Fruit fly (Drosophila melanogaster): Measurements from ENCODE around the gene bap.
A peak's percentile ranks its signal among the peaks of the same experiment; 100 is the strongest.

Gene bap

dm6 chr3R:21419932-21420331 is 31.3 kb downstream of the bap start (continued):
- TF ChIP-seq lbe (GFP tag; optimal IDR thresholded peaks at IDR 0.05) = peak; percentile 33
- TF ChIP-seq CG30020 (tag; optimal IDR thresholded peaks at IDR 0.05) = no peak
- TF ChIP-seq CG15601 (tag; optimal IDR thresholded peaks at IDR 0.05) = no peak
- peak; percentile 34 for TF ChIP-seq nerfin-1 (tag; optimal IDR thresholded peaks at IDR 0.05)
- peak; percentile 79 for TF ChIP-seq CG18262 (tag; optimal IDR thresholded peaks at IDR 0.05)
- TF ChIP-seq CG32532 (GFP tag; IDR thresholded peaks at IDR 0.05) = peak; percentile 61; the same call in 1 of the 2 replicates
- TF ChIP-seq Gug (GFP tag; IDR thresholded peaks at IDR 0.05) = peak; percentile 7; the same call in 1 of the 4 replicates
- no peak for TF ChIP-seq Adf1 (GFP tag; IDR thresholded peaks at IDR 0.05)
- TF ChIP-seq CG18599 (GFP tag; optimal IDR thresholded peaks at IDR 0.05) = peak; percentile 40
- peak; percentile 74 for TF ChIP-seq CG11504 (tag; optimal IDR thresholded peaks at IDR 0.05)
- TF ChIP-seq cwo (GFP tag; optimal IDR thresholded peaks at IDR 0.05) = peak; percentile 12
- TF ChIP-seq ssp (GFP tag; IDR thresholded peaks at IDR 0.05) = 0 out of 2 replicates have a peak, but pooled peaks have one; percentile 11
- TF ChIP-seq luna (GFP tag; optimal IDR thresholded peaks at IDR 0.05) = no peak
- peak; percentile 33 for TF ChIP-seq CG6254 (GFP tag; optimal IDR thresholded peaks at IDR 0.05)
- TF ChIP-seq CG10462 (GFP tag; optimal IDR thresholded peaks at IDR 0.05) = no peak
- TF ChIP-seq CG14441 (GFP tag; IDR thresholded peaks at IDR 0.05) = peak; percentile 23; the same call in 1 of the 2 replicates
- TF ChIP-seq CG15011 (GFP tag; optimal IDR thresholded peaks at IDR 0.05) = peak; percentile 29
- TF ChIP-seq CG12104 (GFP tag; optimal IDR thresholded peaks at IDR 0.05) = peak; percentile 11
- TF ChIP-seq kah (GFP tag; optimal IDR thresholded peaks at IDR 0.05) = no peak
- TF ChIP-seq CG8924 (tag; optimal IDR thresholded peaks at IDR 0.05) = peak; percentile 67
- TF ChIP-seq CG13424 (tag; optimal IDR thresholded peaks at IDR 0.05) = peak; percentile 40
- no peak for TF ChIP-seq tx (GFP tag; optimal IDR thresholded peaks at IDR 0.05)
- peak; percentile 57 for TF ChIP-seq D19A (tag; optimal IDR thresholded peaks at IDR 0.05)
- peak; percentile 71 for TF ChIP-seq CG31441 (GFP tag; IDR thresholded peaks at IDR 0.05)
- TF ChIP-seq CG11247 (GFP tag; IDR thresholded peaks at IDR 0.05) = no peak
- no peak for TF ChIP-seq inv (GFP tag; IDR thresholded peaks at IDR 0.05; ENCODE audit: partially characterized antibody)
- TF ChIP-seq Dip3 (GFP tag; optimal IDR thresholded peaks at IDR 0.05) = no peak
- 0 out of 3 replicates have a peak, but pooled peaks have one; percentile 38 for TF ChIP-seq CG6175 (GFP tag; IDR thresholded peaks at IDR 0.05)
- peak; percentile 3 for TF ChIP-seq gcm (GFP tag; optimal IDR thresholded peaks at IDR 0.05)
- TF ChIP-seq gce (GFP tag; IDR thresholded peaks at IDR 0.05) = no peak
- no peak for TF ChIP-seq Nf-YA (GFP tag; IDR thresholded peaks at IDR 0.05)
- TF ChIP-seq CG7357 (GFP tag; IDR thresholded peaks at IDR 0.05) = peak; percentile 28; the same call in 1 of the 3 replicates
- peak; percentile 44; the same call in 1 of the 2 replicates for TF ChIP-seq CG8765 (GFP tag; IDR thresholded peaks at IDR 0.05)
- TF ChIP-seq Ptx1 (GFP tag; IDR thresholded peaks at IDR 0.05) = peak; percentile 57
- no peak for TF ChIP-seq CG7928 (GFP tag; optimal IDR thresholded peaks at IDR 0.05)
- TF ChIP-seq lmd (GFP tag; IDR thresholded peaks at IDR 0.05) = peak; percentile 60
- TF ChIP-seq Fer1 (GFP tag; optimal IDR thresholded peaks at IDR 0.05) = no peak
- no peak for TF ChIP-seq pan (optimal IDR thresholded peaks at IDR 0.05)
- peak in 1 of 2 experiments; percentile 60 for TF ChIP-seq pan (GFP tag; optimal IDR thresholded peaks at IDR 0.05 in 1 of 2, IDR thresholded peaks at IDR 0.05 in 1 of 2)
- TF ChIP-seq crc (GFP tag; optimal IDR thresholded peaks at IDR 0.05) = no peak
- TF ChIP-seq Blimp-1 (GFP tag; optimal IDR thresholded peaks at IDR 0.05) = peak; percentile 48
- TF ChIP-seq scrt (GFP tag; optimal IDR thresholded peaks at IDR 0.05) = peak; percentile 32
- 0 out of 3 replicates have a peak, but pooled peaks have one; percentile 24 for TF ChIP-seq H15 (GFP tag; IDR thresholded peaks at IDR 0.05)
- TF ChIP-seq sens-2 (GFP tag; IDR thresholded peaks at IDR 0.05) = no peak
- TF ChIP-seq lilli (GFP tag; optimal IDR thresholded peaks at IDR 0.05) = no peak
- no peak for TF ChIP-seq CG12769 (tag; optimal IDR thresholded peaks at IDR 0.05)
- no peak for TF ChIP-seq salm (tag; optimal IDR thresholded peaks at IDR 0.05)
- TF ChIP-seq Ssrp (tag; optimal IDR thresholded peaks at IDR 0.05) = peak; percentile 28
- no peak for TF ChIP-seq so (GFP tag; IDR thresholded peaks at IDR 0.05)
- TF ChIP-seq CG14014 (GFP tag; IDR thresholded peaks at IDR 0.05) = no peak
- TF ChIP-seq p53 (GFP tag; optimal IDR thresholded peaks at IDR 0.05) = no peak
